Worm (Caenorhabditis elegans) whole organism, L3 larva: ENCODE results near the gene Y105C5B.17.

ENCODE experiments used
- R02D3.7 ChIP-seq: fragments of 150-350 bp; optimal IDR thresholded peaks from 2 replicates; lab custom pipeline; 2014; ENCODE audit warnings: missing biosample characterization, missing genetic modification characterization
- jun-1 ChIP-seq: fragments of 150-350 bp; optimal IDR thresholded peaks from 2 replicates; lab custom pipeline; 2014; ENCODE audit warnings: missing biosample characterization, missing genetic modification reagents, missing genetic modification characterization
- nfya-1 ChIP-seq: sonication (generic microtip); optimal IDR thresholded peaks from 2 replicates; lab custom pipeline; 2017; ENCODE audit warnings: missing genetic modification characterization, mild to moderate bottlenecking, missing compliant biosample characterization, antibody characterized with exemption, moderate library complexity; ENCODE audit not compliant: insufficient read depth
- nhr-237 ChIP-seq: fragments of 150-350 bp; optimal IDR thresholded peaks from 2 replicates; lab custom pipeline; 2014; ENCODE audit warnings: missing biosample characterization, missing genetic modification characterization
- unc-39 ChIP-seq: sonication (generic microtip); optimal IDR thresholded peaks from 4 replicates; lab custom pipeline; 2017; ENCODE audit warnings: missing biosample characterization, missing genetic modification characterization
- unc-62 ChIP-seq: fragments of 150-350 bp; sonication (generic microtip); optimal IDR thresholded peaks from 4 replicates; lab custom pipeline; 2014; ENCODE audit warnings: missing biosample characterization, missing genetic modification reagents, missing genetic modification characterization

DNA sequence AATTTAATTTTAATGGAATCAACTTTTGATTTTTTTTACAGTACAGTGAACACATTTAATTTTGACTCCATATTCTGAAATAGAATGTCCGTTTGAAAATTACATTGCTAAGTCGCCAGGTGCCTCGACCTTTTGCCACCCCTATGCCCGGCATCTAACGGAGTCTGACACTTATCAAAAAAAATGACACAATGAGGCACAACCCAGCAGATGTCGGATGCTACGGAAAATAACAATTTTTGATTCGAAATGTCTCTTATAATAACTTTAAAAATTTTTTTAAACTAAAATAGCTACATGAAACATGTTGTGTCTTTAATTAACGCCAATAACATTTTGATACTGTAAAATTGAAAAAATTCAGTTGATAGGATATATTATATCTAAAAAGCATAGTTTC, 7.6 kb upstream of the Y105C5B.17 start:
- TF ChIP-seq jun-1 (tag; lab: Kevin White, UChicago) (no peak), unc-62 (no peak), unc-39 (no peak), nhr-237 (tag; lab: Kevin White, UChicago) (no peak), nfya-1 (tag; lab: Kevin White, UChicago) (no peak), R02D3.7 (tag; lab: Kevin White, UChicago) (no peak)
